Fruit fly (Drosophila melanogaster): ENCODE results near the gene muc.

The muc gene

DNA sequence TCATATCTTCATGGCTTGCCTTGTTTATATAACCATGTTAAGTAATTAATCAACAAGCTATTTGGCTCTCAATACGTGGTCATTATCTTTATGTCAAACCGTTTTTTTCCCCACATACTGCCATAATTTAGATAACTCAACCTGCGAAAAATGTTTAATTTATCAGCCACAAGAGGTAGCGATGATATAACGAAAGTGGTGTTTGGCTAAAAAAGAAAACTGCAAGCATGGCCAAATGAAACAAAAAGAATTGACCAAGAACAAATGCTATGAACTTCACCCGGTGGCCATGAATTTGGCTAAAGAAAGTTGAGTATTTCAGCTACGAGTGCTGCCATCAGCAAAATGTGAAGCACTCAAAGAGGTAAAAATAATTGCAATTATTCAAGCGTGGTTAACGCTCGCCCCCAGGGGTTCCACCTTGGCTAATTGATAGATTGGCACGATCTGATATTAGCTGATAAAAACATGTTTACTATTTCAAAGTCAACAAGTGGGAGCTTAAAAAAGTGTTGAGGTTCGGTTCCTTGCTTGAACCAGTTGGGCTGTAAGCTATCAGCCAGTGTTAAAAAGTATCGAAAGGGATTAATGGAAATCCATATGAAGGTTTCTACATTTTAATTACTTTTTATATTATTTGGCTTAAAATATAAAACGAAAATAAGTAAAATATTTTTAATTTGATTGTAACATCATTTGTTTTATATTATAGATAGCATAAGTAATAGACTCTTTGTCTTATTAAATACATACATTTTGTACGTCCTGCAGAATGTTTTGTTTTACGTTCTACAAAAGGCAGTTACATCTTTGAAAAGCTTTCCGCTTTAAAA lies 10.0 kb downstream of the muc start (continued):
- TF ChIP-seq odd (GFP tag; optimal IDR thresholded peaks at IDR 0.05) (peak; percentile 41), pum (GFP tag; optimal IDR thresholded peaks at IDR 0.05) (peak; percentile 47), CG18599 (GFP tag; optimal IDR thresholded peaks at IDR 0.05) (peak; percentile 79), CG8765 (GFP tag; IDR thresholded peaks at IDR 0.05) (no peak), nau (GFP tag; optimal IDR thresholded peaks at IDR 0.05) (peak; percentile 80), her (GFP tag; optimal IDR thresholded peaks at IDR 0.05) (peak; percentile 78), CG12219 (GFP tag; optimal IDR thresholded peaks at IDR 0.05) (peak; percentile 47), CG30403 (GFP tag; optimal IDR thresholded peaks at IDR 0.05) (peak; percentile 38), CG12744 (GFP tag; optimal IDR thresholded peaks at IDR 0.05) (peak; percentile 71), Ada2b (GFP tag; IDR thresholded peaks at IDR 0.05) (peak; percentile 37; the same call in 1 of the 2 replicates), Awh (GFP tag; IDR thresholded peaks at IDR 0.05) (peak; percentile 92), CG15696 (tag; optimal IDR thresholded peaks at IDR 0.05) (peak; percentile 2), Camta (GFP tag; optimal IDR thresholded peaks at IDR 0.05) (peak; percentile 60), NC2α (GFP tag; optimal IDR thresholded peaks at IDR 0.05) (peak; percentile 60), p53 (GFP tag; optimal IDR thresholded peaks at IDR 0.05) (peak; percentile 68), zf30C (GFP tag; optimal IDR thresholded peaks at IDR 0.05) (no peak), sqz (GFP tag; optimal IDR thresholded peaks at IDR 0.05) (peak; percentile 55), lola (GFP tag; optimal IDR thresholded peaks at IDR 0.05) (no peak), NK7.1 (GFP tag; optimal IDR thresholded peaks at IDR 0.05) (peak; percentile 57), rib (GFP tag; IDR thresholded peaks at IDR 0.05) (peak; percentile 82), Sry-β (GFP tag; optimal IDR thresholded peaks at IDR 0.05) (no peak), CG12155 (GFP tag; optimal IDR thresholded peaks at IDR 0.05) (peak; percentile 56), CG14860 (GFP tag; IDR thresholded peaks at IDR 0.05; ENCODE audit: partially characterized antibody) (no peak), CG7271 (tag; optimal IDR thresholded peaks at IDR 0.05) (no peak), Opbp (GFP tag; IDR thresholded peaks at IDR 0.05; ENCODE audit: partially characterized antibody) (no peak), vfl (GFP tag; optimal IDR thresholded peaks at IDR 0.05) (peak; percentile 30), CG3838 (GFP tag; optimal IDR thresholded peaks at IDR 0.05) (peak; percentile 74), shn (GFP tag; optimal IDR thresholded peaks at IDR 0.05) (peak; percentile 64), crp (GFP tag; optimal IDR thresholded peaks at IDR 0.05) (no peak), CHES-1-like (GFP tag; optimal IDR thresholded peaks at IDR 0.05) (peak; percentile 82), dimm (GFP tag; IDR thresholded peaks at IDR 0.05) (peak; percentile 52; the same call in 1 of the 2 replicates), fd102C (GFP tag; optimal IDR thresholded peaks at IDR 0.05) (no peak), ro (GFP tag; IDR thresholded peaks at IDR 0.05) (peak; percentile 43), fd96Cb (tag; optimal IDR thresholded peaks at IDR 0.05) (no peak), CG7556 (GFP tag; optimal IDR thresholded peaks at IDR 0.05) (peak; percentile 56), CG11696 (GFP tag; IDR thresholded peaks at IDR 0.05) (peak; percentile 66), row (GFP tag; IDR thresholded peaks at IDR 0.05) (no peak; the same call in 2 of the 3 replicates), bsh (GFP tag; optimal IDR thresholded peaks at IDR 0.05) (peak in 1 of 2 experiments; percentile 59), Atf6 (GFP tag; IDR thresholded peaks at IDR 0.05) (peak; percentile 89), CG5953 (GFP tag; IDR thresholded peaks at IDR 0.05) (peak; percentile 68), CG7928 (GFP tag; optimal IDR thresholded peaks at IDR 0.05) (peak; percentile 41), D19B (GFP tag; optimal IDR thresholded peaks at IDR 0.05) (peak; percentile 37), CG10267 (tag; optimal IDR thresholded peaks at IDR 0.05) (peak; percentile 45), CG7372 (GFP tag; IDR thresholded peaks at IDR 0.05) (peak; percentile 54; the same call in 1 of the 2 replicates), CG32532 (GFP tag; IDR thresholded peaks at IDR 0.05) (peak; percentile 58; the same call in 1 of the 2 replicates), Asciz (GFP tag; optimal IDR thresholded peaks at IDR 0.05) (peak; percentile 79), az2 (GFP tag; optimal IDR thresholded peaks at IDR 0.05) (no peak), CG4854 (GFP tag; optimal IDR thresholded peaks at IDR 0.05) (peak; percentile 81)

Measured in whole organism, embryonic.